Worm (Caenorhabditis elegans) whole organism, late embryonic: Measurements from ENCODE around the gene srbc-1.

ENCODE experiments used
- C08G9.2 ChIP-seq: sonication (generic microtip); optimal IDR thresholded peaks from 2 replicates; lab custom pipeline; 2016; ENCODE audit warnings: mild to moderate bottlenecking, missing genetic modification characterization, moderate library complexity, missing compliant biosample characterization
- lin-11 ChIP-seq: fragments of 200-800 bp; sonication (Bioruptor generic); optimal IDR thresholded peaks from 2 replicates; lab custom pipeline; 2018; ENCODE audit warnings: mild to moderate bottlenecking, missing genetic modification characterization, missing compliant biosample characterization
- zip-5 ChIP-seq: sonication (generic microtip); optimal IDR thresholded peaks from 2 replicates; lab custom pipeline; 2016; ENCODE audit warnings: missing genetic modification characterization, missing compliant biosample characterization

ce11 chrV:3332023-3332422, 30.2 kb upstream of the srbc-1 start, which contains the start of gene C17B7.9:
- TF ChIP-seq zip-5 (tag; lab: Kevin White, UChicago) (no peak), C08G9.2 (no peak), lin-11 (tag; lab: Kevin White, UChicago) (no peak)
